Worm (Caenorhabditis elegans): ENCODE measurements around the gene srw-6.

ce11 chrV:3788538-3788937 is 19.9 kb upstream of the srw-6 start:
- TF ChIP-seq F13H6.1 (tag; optimal IDR thresholded peaks at IDR 0.05): no peak
- no peak for TF ChIP-seq sem-4 (tag; optimal IDR thresholded peaks at IDR 0.05)
- TF ChIP-seq ztf-11 (tag; optimal IDR thresholded peaks at IDR 0.05): no peak
- no peak for TF ChIP-seq egl-27 (tag; optimal IDR thresholded peaks at IDR 0.05)
- no peak for TF ChIP-seq lin-13 (GFP tag; optimal IDR thresholded peaks at IDR 0.05)
- no peak for TF ChIP-seq nhr-11 (tag; optimal IDR thresholded peaks at IDR 0.05)
- no peak for TF ChIP-seq mdl-1 (tag; optimal IDR thresholded peaks at IDR 0.05)
- TF ChIP-seq ama-1 (optimal IDR thresholded peaks at IDR 0.05): no peak
- TF ChIP-seq nhr-25 (tag; optimal IDR thresholded peaks at IDR 0.05): no peak
